Worm (Caenorhabditis elegans) whole organism, L2 larva: ENCODE data around the gene nhl-3.

Source experiments
- C34F6.9 ChIP-seq: fragments of 150-350 bp; optimal IDR thresholded peaks from 2 replicates; lab custom pipeline; 2014; ENCODE audit warnings: missing biosample characterization, missing genetic modification characterization
- F13H6.1 ChIP-seq: sonication (generic microtip); optimal IDR thresholded peaks from 2 replicates; lab custom pipeline; 2016; ENCODE audit warnings: missing genetic modification characterization, missing compliant biosample characterization
- R02D3.7 ChIP-seq: fragments of 150-350 bp; optimal IDR thresholded peaks from 2 replicates; lab custom pipeline; 2014; ENCODE audit warnings: missing biosample characterization, missing genetic modification characterization
- Y55F3AM.14 ChIP-seq: fragments of 200-800 bp; sonication (Bioruptor generic); optimal IDR thresholded peaks from 2 replicates; lab custom pipeline; 2018; ENCODE audit warnings: mild to moderate bottlenecking, missing genetic modification characterization, missing compliant biosample characterization
- ZK546.5 ChIP-seq: sonication (generic microtip); optimal IDR thresholded peaks from 2 replicates; lab custom pipeline; 2017; ENCODE audit warnings: missing biosample characterization, missing genetic modification characterization
- alr-1 ChIP-seq: fragments of 150-350 bp; optimal IDR thresholded peaks from 2 replicates; lab custom pipeline; 2014; ENCODE audit warnings: missing biosample characterization, missing genetic modification characterization
- aly-2 ChIP-seq: fragments of 150-350 bp; optimal IDR thresholded peaks from 2 replicates; lab custom pipeline; 2014; ENCODE audit warnings: missing biosample characterization, missing genetic modification characterization
- ama-1 ChIP-seq: fragments of 150-350 bp; optimal IDR thresholded peaks from 2 replicates; lab custom pipeline; 2018; ENCODE audit warnings: inconsistent platforms
- blmp-1 ChIP-seq: sonication (generic microtip); optimal IDR thresholded peaks from 2 replicates; lab custom pipeline; 2017; ENCODE audit warnings: missing genetic modification characterization, mild to moderate bottlenecking, missing compliant biosample characterization, antibody characterized with exemption, moderate library complexity; ENCODE audit not compliant: insufficient read depth
- ceh-16 ChIP-seq: fragments of 150-350 bp; optimal IDR thresholded peaks from 2 replicates; lab custom pipeline; 2014; ENCODE audit warnings: missing biosample characterization, missing genetic modification characterization
- ceh-82 ChIP-seq: fragments of 150-350 bp; optimal IDR thresholded peaks from 2 replicates; lab custom pipeline; 2014; ENCODE audit warnings: missing biosample characterization, missing genetic modification characterization
- crh-2 ChIP-seq: sonication (generic microtip); optimal IDR thresholded peaks from 2 replicates; lab custom pipeline; 2017; ENCODE audit warnings: missing biosample characterization, missing genetic modification characterization
- dmd-4 ChIP-seq: sonication (generic microtip); optimal IDR thresholded peaks from 2 replicates; lab custom pipeline; 2017; ENCODE audit warnings: missing biosample characterization, missing genetic modification characterization
- egl-27 ChIP-seq: sonication (generic microtip); optimal IDR thresholded peaks from 3 replicates; lab custom pipeline; 2017; ENCODE audit warnings: missing biosample characterization, missing genetic modification reagents, missing genetic modification characterization
- elt-1 ChIP-seq: fragments of 150-350 bp; optimal IDR thresholded peaks from 2 replicates; lab custom pipeline; 2014; ENCODE audit warnings: missing biosample characterization, missing genetic modification characterization
- gmeb-1 ChIP-seq: fragments of 150-350 bp; optimal IDR thresholded peaks from 2 replicates; lab custom pipeline; 2014; ENCODE audit warnings: missing biosample characterization, missing genetic modification characterization
- lin-11 ChIP-seq: fragments of 150-350 bp; sonication (generic microtip); optimal IDR thresholded peaks from 2 replicates; lab custom pipeline; 2014; ENCODE audit warnings: missing biosample characterization, missing genetic modification characterization, inconsistent platforms, mixed read lengths
- lin-13 ChIP-seq: fragments of 150-350 bp; optimal IDR thresholded peaks from 2 replicates; lab custom pipeline; 2014; ENCODE audit warnings: missing biosample characterization, missing genetic modification reagents, missing genetic modification characterization
- lin-39 ChIP-seq: fragments of 150-350 bp; optimal IDR thresholded peaks from 2 replicates; lab custom pipeline; 2014; ENCODE audit warnings: missing biosample characterization, missing genetic modification reagents, missing genetic modification characterization
- lsy-2 ChIP-seq, 2 experiments: fragments of 150-350 bp in 1 of 2; sonication (generic microtip) in 1 of 2; optimal IDR thresholded peaks; 2 replicates each; lab custom pipeline; 2014 to 2017; ENCODE audit warnings: missing biosample characterization in 2 of 2, missing genetic modification characterization in 2 of 2
- mab-5 ChIP-seq: fragments of 150-350 bp; optimal IDR thresholded peaks from 2 replicates; lab custom pipeline; 2014; ENCODE audit warnings: missing biosample characterization, missing genetic modification characterization
- mbf-1 ChIP-seq: sonication (generic microtip); optimal IDR thresholded peaks from 2 replicates; lab custom pipeline; 2017; ENCODE audit warnings: missing biosample characterization, missing genetic modification characterization
- mdl-1 ChIP-seq, 2 experiments: fragments of 150-350 bp in 1 of 2; sonication (generic microtip) in 1 of 2; optimal IDR thresholded peaks; 2 replicates each; lab custom pipeline; 2017; ENCODE audit warnings: missing biosample characterization in 2 of 2, missing genetic modification characterization in 2 of 2
- nhr-10 ChIP-seq: sonication (generic microtip); optimal IDR thresholded peaks from 2 replicates; lab custom pipeline; 2017; ENCODE audit warnings: missing biosample characterization, missing genetic modification characterization
- nhr-11 ChIP-seq: fragments of 150-350 bp; optimal IDR thresholded peaks from 2 replicates; lab custom pipeline; 2014; ENCODE audit warnings: missing biosample characterization, missing genetic modification characterization
- nhr-12 ChIP-seq: fragments of 150-350 bp; optimal IDR thresholded peaks from 2 replicates; lab custom pipeline; 2014; ENCODE audit warnings: missing biosample characterization, missing genetic modification characterization
- nhr-129 ChIP-seq: fragments of 150-350 bp; optimal IDR thresholded peaks from 2 replicates; lab custom pipeline; 2014; ENCODE audit warnings: missing biosample characterization, missing genetic modification characterization
- nhr-21 ChIP-seq: fragments of 150-350 bp; optimal IDR thresholded peaks from 2 replicates; lab custom pipeline; 2014; ENCODE audit warnings: missing biosample characterization, missing genetic modification characterization
- nhr-23 ChIP-seq: fragments of 150-350 bp; optimal IDR thresholded peaks from 2 replicates; lab custom pipeline; 2014; ENCODE audit warnings: missing biosample characterization, missing genetic modification reagents, missing genetic modification characterization
- nhr-25 ChIP-seq: fragments of 150-350 bp; sonication (generic microtip); optimal IDR thresholded peaks from 3 replicates; lab custom pipeline; 2014; ENCODE audit warnings: missing biosample characterization, missing genetic modification characterization
- nhr-6 ChIP-seq: fragments of 150-350 bp; optimal IDR thresholded peaks from 2 replicates; lab custom pipeline; 2014; ENCODE audit warnings: missing biosample characterization, missing genetic modification characterization
- nhr-77 ChIP-seq: fragments of 150-350 bp; optimal IDR thresholded peaks from 2 replicates; lab custom pipeline; 2014; ENCODE audit warnings: missing biosample characterization, missing genetic modification characterization
- peb-1 ChIP-seq: fragments of 150-350 bp; optimal IDR thresholded peaks from 2 replicates; lab custom pipeline; 2014; ENCODE audit warnings: missing biosample characterization, missing genetic modification characterization
- sem-4 ChIP-seq: fragments of 150-350 bp; optimal IDR thresholded peaks from 2 replicates; lab custom pipeline; 2014; ENCODE audit warnings: missing biosample characterization, missing genetic modification reagents, missing genetic modification characterization
- skn-1 ChIP-seq: sonication (generic microtip); optimal IDR thresholded peaks from 2 replicates; lab custom pipeline; 2017; ENCODE audit warnings: missing biosample characterization, missing genetic modification characterization
- sma-3 ChIP-seq: sonication (generic microtip); optimal IDR thresholded peaks from 2 replicates; lab custom pipeline; 2016; ENCODE audit warnings: missing genetic modification reagents, missing genetic modification characterization, missing compliant biosample characterization
- sma-9 ChIP-seq, 2 experiments: fragments of 150-350 bp in 1 of 2; sonication (generic microtip) in 1 of 2; optimal IDR thresholded peaks; 2 replicates each; lab custom pipeline; 2014 to 2016; ENCODE audit warnings: missing genetic modification characterization in 2 of 2, mild to moderate bottlenecking in 1 of 2, missing biosample characterization in 1 of 2, missing compliant biosample characterization in 1 of 2, missing genetic modification reagents in 1 of 2, moderate library complexity in 1 of 2
- snpc-4 ChIP-seq: fragments of 150-350 bp; optimal IDR thresholded peaks from 2 replicates; lab custom pipeline; 2014; ENCODE audit warnings: missing biosample characterization, missing genetic modification characterization
- unc-39 ChIP-seq: fragments of 150-350 bp; optimal IDR thresholded peaks from 2 replicates; lab custom pipeline; 2014; ENCODE audit warnings: missing biosample characterization, missing genetic modification characterization
- unc-55 ChIP-seq: fragments of 150-350 bp; sonication (generic microtip); optimal IDR thresholded peaks from 3 replicates; lab custom pipeline; 2014; ENCODE audit warnings: missing biosample characterization, missing genetic modification reagents, missing genetic modification characterization
- unc-62 ChIP-seq: fragments of 150-350 bp; optimal IDR thresholded peaks from 2 replicates; lab custom pipeline; 2014; ENCODE audit warnings: missing biosample characterization, missing genetic modification reagents, missing genetic modification characterization
- zag-1 ChIP-seq: fragments of 150-350 bp; optimal IDR thresholded peaks from 2 replicates; lab custom pipeline; 2014; ENCODE audit warnings: missing biosample characterization, missing genetic modification characterization
- ztf-1 ChIP-seq: fragments of 200-800 bp; sonication (Bioruptor generic); conservative IDR thresholded peaks from 2 replicates; pipeline ENCODE4 v1.3.6; 2022; ENCODE audit warnings: missing genetic modification characterization, missing compliant biosample characterization
- ztf-11 ChIP-seq: sonication (generic microtip); optimal IDR thresholded peaks from 2 replicates; lab custom pipeline; 2017; ENCODE audit warnings: missing biosample characterization, missing genetic modification characterization
- ztf-4 ChIP-seq: fragments of 150-350 bp; optimal IDR thresholded peaks from 2 replicates; lab custom pipeline; 2014; ENCODE audit warnings: missing biosample characterization, missing genetic modification characterization

Gene nhl-3

ce11 chrII:633984-634383 is 32.1 kb upstream of the nhl-3 start, which contains the start of gene T04B8.1:
TSS of gene T04B8.1 (plus strand) at chrII:634284.
- no peak for TF ChIP-seq peb-1 (tag; lab: Kevin White, UChicago)
- no peak for TF ChIP-seq nhr-10
- TF ChIP-seq sma-9 (GFP tag; optimal IDR thresholded peaks at IDR 0.05; lab: Kevin White, UChicago), result no peak
- TF ChIP-seq sma-9 (tag; optimal IDR thresholded peaks at IDR 0.05; lab: Kevin White, UChicago), result no peak
- no peak for TF ChIP-seq mab-5 (tag; lab: Kevin White, UChicago)
- TF ChIP-seq crh-2 (tag; lab: Kevin White, UChicago), result no peak
- TF ChIP-seq unc-55, result no peak
- TF ChIP-seq nhr-25 (tag; lab: Kevin White, UChicago), result no peak
- TF ChIP-seq C34F6.9, result no peak
- no peak for TF ChIP-seq sem-4
- TF ChIP-seq egl-27 (tag; lab: Kevin White, UChicago), result no peak

DNA sequence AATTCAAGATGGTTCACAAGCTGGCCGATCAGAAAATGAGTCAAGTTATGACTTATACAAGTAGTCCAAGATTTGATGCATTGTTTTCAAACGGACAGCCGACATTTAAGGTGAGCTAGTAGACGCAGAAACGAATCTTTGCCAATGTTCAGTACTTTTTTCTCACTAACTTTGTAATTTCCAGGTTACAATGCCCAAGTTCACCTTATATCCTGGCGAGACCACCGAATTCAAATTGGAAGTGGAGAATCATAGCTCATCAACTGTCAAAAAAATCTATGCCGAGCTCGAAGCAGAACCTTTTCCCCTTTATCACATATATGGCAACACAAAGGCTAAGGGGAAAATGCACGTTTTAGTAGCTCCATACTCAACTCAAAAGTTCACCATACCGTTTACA is 26.0 kb upstream of the nhl-3 start:
- no peak for TF ChIP-seq nhr-11 (tag; lab: Kevin White, UChicago)
- TF ChIP-seq blmp-1 (tag; lab: Kevin White, UChicago), result no peak
- no peak for TF ChIP-seq nhr-10
- TF ChIP-seq mab-5 (tag; lab: Kevin White, UChicago), result no peak
- no peak for TF ChIP-seq gmeb-1 (tag; lab: Kevin White, UChicago)
- no peak for TF ChIP-seq zag-1 (tag; lab: Kevin White, UChicago)
- TF ChIP-seq ztf-4 (tag; lab: Kevin White, UChicago), result no peak
- TF ChIP-seq egl-27 (tag; lab: Kevin White, UChicago), result no peak
- no peak for TF ChIP-seq nhr-6 (tag; lab: Kevin White, UChicago)
- TF ChIP-seq crh-2 (tag; lab: Kevin White, UChicago), result no peak
- TF ChIP-seq unc-55, result no peak
- TF ChIP-seq ZK546.5 (tag; lab: Kevin White, UChicago), result no peak
- TF ChIP-seq aly-2, result no peak
- TF ChIP-seq, all 48 proteins: peak for 0

- TF ChIP-seq lsy-2 (tag; optimal IDR thresholded peaks at IDR 0.05; lab: Kevin White, UChicago) (no peak), ztf-4 (tag; lab: Kevin White, UChicago) (no peak), nhr-11 (tag; lab: Kevin White, UChicago) (no peak), zag-1 (tag; lab: Kevin White, UChicago) (no peak), sma-3 (no peak), aly-2 (no peak), ceh-82 (tag; lab: Kevin White, UChicago) (no peak)
Measured at ce11 chrII:627205-627604, 25.3 kb upstream of the nhl-3 start, which contains the start of gene arrd-1. TSS of gene arrd-1 (plus strand) at chrII:627505.

ce11 chrII:625926-626325 is 24.0 kb upstream of the nhl-3 start:
- TF ChIP-seq ztf-4 (tag; lab: Kevin White, UChicago), result no peak
- TF ChIP-seq nhr-21, result no peak
- TF ChIP-seq nhr-23 (tag; lab: Kevin White, UChicago), result no peak
- peak; percentile 1 for TF ChIP-seq egl-27 (tag; lab: Kevin White, UChicago)
- TF ChIP-seq snpc-4 (tag; lab: Kevin White, UChicago), result no peak
- no peak for TF ChIP-seq lin-39 (tag; lab: Kevin White, UChicago)
- no peak for TF ChIP-seq nhr-77 (tag; lab: Kevin White, UChicago)
- no peak for TF ChIP-seq nhr-11 (tag; lab: Kevin White, UChicago)
- TF ChIP-seq sma-9 (GFP tag; optimal IDR thresholded peaks at IDR 0.05; lab: Kevin White, UChicago), result peak; percentile 59
- TF ChIP-seq sma-9 (tag; optimal IDR thresholded peaks at IDR 0.05; lab: Kevin White, UChicago), result no peak
- TF ChIP-seq lsy-2 (tag; optimal IDR thresholded peaks at IDR 0.05; lab: Kevin White, UChicago), result no peak
- no peak for TF ChIP-seq mbf-1 (tag; lab: Kevin White, UChicago)
- no peak for TF ChIP-seq ztf-11 (tag; lab: Kevin White, UChicago)
- no peak for TF ChIP-seq Y55F3AM.14 (GFP tag; lab: Kevin White, UChicago)
- TF ChIP-seq elt-1 (tag; lab: Kevin White, UChicago), result no peak
- peak; percentile 74 for TF ChIP-seq F13H6.1 (tag; lab: Kevin White, UChicago)
- no peak for TF ChIP-seq lin-13 (GFP tag; lab: Kevin White, UChicago)
- peak; percentile 36 for TF ChIP-seq nhr-129 (tag; lab: Kevin White, UChicago)
- TF ChIP-seq sem-4, result no peak
- no peak for TF ChIP-seq unc-62 (GFP tag; lab: Kevin White, UChicago)
- no peak for TF ChIP-seq lin-11 (tag; lab: Kevin White, UChicago)
- TF ChIP-seq R02D3.7 (tag; lab: Kevin White, UChicago), result no peak
- no peak for TF ChIP-seq unc-55
- no peak for TF ChIP-seq skn-1 (tag; lab: Kevin White, UChicago)
- TF ChIP-seq ztf-1 (GFP tag; lab: Robert Waterston, UW), result no peak
- TF ChIP-seq mdl-1 (tag; optimal IDR thresholded peaks at IDR 0.05; lab: Kevin White, UChicago), result no peak
- TF ChIP-seq crh-2 (tag; lab: Kevin White, UChicago), result peak; percentile 3
- TF ChIP-seq ama-1 (lab: Kevin White, UChicago), result no peak
- TF ChIP-seq alr-1 (tag; lab: Kevin White, UChicago), result no peak
- TF ChIP-seq nhr-6 (tag; lab: Kevin White, UChicago), result no peak
- TF ChIP-seq peb-1 (tag; lab: Kevin White, UChicago), result no peak
- TF ChIP-seq nhr-25 (tag; lab: Kevin White, UChicago), result peak; percentile 73
- TF ChIP-seq aly-2, result no peak
- TF ChIP-seq nhr-12 (tag; lab: Kevin White, UChicago), result no peak
- no peak for TF ChIP-seq dmd-4
- TF ChIP-seq unc-39 (tag; lab: Kevin White, UChicago), result no peak
- peak; percentile 56 for TF ChIP-seq sma-3
- no peak for TF ChIP-seq zag-1 (tag; lab: Kevin White, UChicago)
- peak; percentile 46 for TF ChIP-seq C34F6.9
- no peak for TF ChIP-seq ceh-16 (tag; lab: Kevin White, UChicago)
